4 fruit fly cellular contexts compared by ENCODE assay signal in genomic region chr3R:18090014-18090853, dm6.
TF ChIP-seq lines count a peak whose summit lies in the region.

Gene sr, plus strand, starts transcription at chr3R:18090803.

- no peak for TF ChIP-seq CTCF in whole organism, embryonic (GFP tag; optimal IDR thresholded peaks at IDR 0.05; lab: Kevin White, UChicago)

TF ChIP-seq in whole organism, adult, 20 proteins besides CTCF, POLR2A, EP300 and RAD21:
- TF ChIP-seq CG14711 (tag; optimal IDR thresholded peaks at IDR 0.05; lab: Kevin White, UChicago) (no peak), toe (GFP tag; optimal IDR thresholded peaks at IDR 0.05; lab: Kevin White, UChicago) (peak; percentile 25), kay (GFP tag; lab: Kevin White, UChicago; ENCODE audit: borderline replicate concordance) (peak; percentile 16)
TF ChIP-seq in whole organism, adult: peak in this region for 2.

TF ChIP-seq in whole organism, embryonic, 481 proteins besides CTCF, POLR2A, EP300 and RAD21 (continues in another document):
- TF ChIP-seq CoRest (tag; optimal IDR thresholded peaks at IDR 0.05; lab: Kevin White, UChicago) (peak; percentile 29), Elba2 (GFP tag; optimal IDR thresholded peaks at IDR 0.05; lab: Kevin White, UChicago) (no peak), CG2678 (tag; optimal IDR thresholded peaks at IDR 0.05; lab: Kevin White, UChicago) (peak; percentile 56), Doc3 (GFP tag; IDR thresholded peaks at IDR 0.05; lab: Robert Waterston, UW; ENCODE audit: partially characterized antibody) (no peak), Dref (GFP tag; IDR thresholded peaks at IDR 0.05; lab: Robert Waterston, UW) (no peak), Sin3A (optimal IDR thresholded peaks at IDR 0.05; lab: Kevin White, UChicago) (no peak), CG12219 (GFP tag; optimal IDR thresholded peaks at IDR 0.05; lab: Kevin White, UChicago) (no peak), Dek (tag; optimal IDR thresholded peaks at IDR 0.05; lab: Kevin White, UChicago) (no peak), cg (GFP tag; optimal IDR thresholded peaks at IDR 0.05; lab: Kevin White, UChicago) (peak; percentile 5), org-1 (GFP tag; optimal IDR thresholded peaks at IDR 0.05; lab: Kevin White, UChicago) (no peak), HmgD (GFP tag; optimal IDR thresholded peaks at IDR 0.05; lab: Kevin White, UChicago) (no peak), sens-2 (GFP tag; IDR thresholded peaks at IDR 0.05; lab: Robert Waterston, UW) (no peak), cwo (GFP tag; optimal IDR thresholded peaks at IDR 0.05; lab: Kevin White, UChicago) (no peak), CG11504 (tag; optimal IDR thresholded peaks at IDR 0.05; lab: Kevin White, UChicago) (peak; percentile 37), maf-S (GFP tag; optimal IDR thresholded peaks at IDR 0.05; lab: Kevin White, UChicago) (no peak), trem (tag; optimal IDR thresholded peaks at IDR 0.05; lab: Kevin White, UChicago) (no peak), Atf6 (GFP tag; IDR thresholded peaks at IDR 0.05; lab: Robert Waterston, UW) (no peak), BtbVII (GFP tag; optimal IDR thresholded peaks at IDR 0.05; lab: Kevin White, UChicago) (peak; percentile 10), CG4820 (GFP tag; optimal IDR thresholded peaks at IDR 0.05; lab: Kevin White, UChicago) (no peak), CG9797 (GFP tag; optimal IDR thresholded peaks at IDR 0.05; lab: Kevin White, UChicago) (no peak), eve (GFP tag; optimal IDR thresholded peaks at IDR 0.05; lab: Kevin White, UChicago) (no peak), H15 (GFP tag; IDR thresholded peaks at IDR 0.05; lab: Robert Waterston, UW) (no peak), row (GFP tag; IDR thresholded peaks at IDR 0.05; lab: Robert Waterston, UW) (peak; percentile 44; the same call in 2 of the 3 replicates), slou (GFP tag; optimal IDR thresholded peaks at IDR 0.05; lab: Kevin White, UChicago) (no peak), CG17829 (tag; optimal IDR thresholded peaks at IDR 0.05; lab: Kevin White, UChicago) (no peak), tap (tag; optimal IDR thresholded peaks at IDR 0.05; lab: Kevin White, UChicago) (no peak), CG6854 (GFP tag; optimal IDR thresholded peaks at IDR 0.05; lab: Kevin White, UChicago) (no peak), Sry-β (GFP tag; optimal IDR thresholded peaks at IDR 0.05; lab: Kevin White, UChicago) (no peak), Sox100B (GFP tag; optimal IDR thresholded peaks at IDR 0.05; lab: Kevin White, UChicago) (no peak), Nf-YB (GFP tag; optimal IDR thresholded peaks at IDR 0.05; lab: Kevin White, UChicago) (no peak), CG7786 (GFP tag; optimal IDR thresholded peaks at IDR 0.05; lab: Kevin White, UChicago) (no peak)

TF ChIP-seq in whole organism, prepupa, 60 proteins besides CTCF, POLR2A, EP300 and RAD21 (continues in another document):
- no peak for TF ChIP-seq vri (GFP tag; optimal IDR thresholded peaks at IDR 0.05; lab: Kevin White, UChicago)
- TF ChIP-seq net (GFP tag; optimal IDR thresholded peaks at IDR 0.05; lab: Kevin White, UChicago) = no peak
- TF ChIP-seq esn (GFP tag; optimal IDR thresholded peaks at IDR 0.05; lab: Kevin White, UChicago) = no peak
- TF ChIP-seq CG11902 (GFP tag; optimal IDR thresholded peaks at IDR 0.05; lab: Kevin White, UChicago) = no peak
- no peak for TF ChIP-seq Eip93F (GFP tag; optimal IDR thresholded peaks at IDR 0.05; lab: Kevin White, UChicago)
- TF ChIP-seq OdsH (GFP tag; optimal IDR thresholded peaks at IDR 0.05; lab: Kevin White, UChicago) = peak; percentile 16
- TF ChIP-seq CG6808 (GFP tag; optimal IDR thresholded peaks at IDR 0.05; lab: Kevin White, UChicago) = no peak
- no peak for TF ChIP-seq CG16779 (tag; optimal IDR thresholded peaks at IDR 0.05; lab: Kevin White, UChicago)
- no peak for TF ChIP-seq dac (GFP tag; optimal IDR thresholded peaks at IDR 0.05; lab: Kevin White, UChicago)
- TF ChIP-seq cyc (GFP tag; optimal IDR thresholded peaks at IDR 0.05; lab: Kevin White, UChicago) = no peak
- TF ChIP-seq CG6792 (GFP tag; optimal IDR thresholded peaks at IDR 0.05; lab: Kevin White, UChicago) = no peak
- TF ChIP-seq Gug (GFP tag; IDR thresholded peaks at IDR 0.05; lab: Robert Waterston, UW) = no peak
- no peak for TF ChIP-seq Lpt (GFP tag; optimal IDR thresholded peaks at IDR 0.05; lab: Kevin White, UChicago)
- no peak for TF ChIP-seq CG8319 (GFP tag; optimal IDR thresholded peaks at IDR 0.05; lab: Kevin White, UChicago)
- no peak for TF ChIP-seq CG11762 (GFP tag; optimal IDR thresholded peaks at IDR 0.05; lab: Kevin White, UChicago; ENCODE audit: insufficient read depth)
- no peak for TF ChIP-seq fd59A (GFP tag; optimal IDR thresholded peaks at IDR 0.05; lab: Kevin White, UChicago)
- no peak for TF ChIP-seq CG10669 (GFP tag; optimal IDR thresholded peaks at IDR 0.05; lab: Kevin White, UChicago)
- no peak for TF ChIP-seq fd85E (GFP tag; optimal IDR thresholded peaks at IDR 0.05; lab: Kevin White, UChicago)
- no peak for TF ChIP-seq Hr39 (GFP tag; optimal IDR thresholded peaks at IDR 0.05; lab: Kevin White, UChicago)
- no peak for TF ChIP-seq Hr38 (GFP tag; optimal IDR thresholded peaks at IDR 0.05; lab: Kevin White, UChicago)
- no peak for TF ChIP-seq CG6854 (GFP tag; optimal IDR thresholded peaks at IDR 0.05; lab: Kevin White, UChicago)
- TF ChIP-seq CG10631 (GFP tag; optimal IDR thresholded peaks at IDR 0.05; lab: Kevin White, UChicago) = no peak
- no peak for TF ChIP-seq Ets21C (GFP tag; optimal IDR thresholded peaks at IDR 0.05; lab: Kevin White, UChicago)
- TF ChIP-seq lz (GFP tag; optimal IDR thresholded peaks at IDR 0.05; lab: Kevin White, UChicago) = no peak
- TF ChIP-seq CG31627 (GFP tag; optimal IDR thresholded peaks at IDR 0.05; lab: Kevin White, UChicago) = no peak
- no peak for TF ChIP-seq Sox14 (GFP tag; optimal IDR thresholded peaks at IDR 0.05; lab: Kevin White, UChicago)
- TF ChIP-seq Eip75B (GFP tag; optimal IDR thresholded peaks at IDR 0.05; lab: Kevin White, UChicago) = no peak
- TF ChIP-seq Sox102F (GFP tag; optimal IDR thresholded peaks at IDR 0.05; lab: Kevin White, UChicago) = no peak
- peak; percentile 48; the same call in 2 of the 3 replicates for TF ChIP-seq CG8119 (GFP tag; IDR thresholded peaks at IDR 0.05; lab: Robert Waterston, UW)
- no peak for TF ChIP-seq achi (GFP tag; optimal IDR thresholded peaks at IDR 0.05; lab: Kevin White, UChicago)
- TF ChIP-seq Ets96B (tag; optimal IDR thresholded peaks at IDR 0.05; lab: Kevin White, UChicago) = no peak
- no peak for TF ChIP-seq Smox (GFP tag; optimal IDR thresholded peaks at IDR 0.05; lab: Kevin White, UChicago)
- peak; percentile 74 for TF ChIP-seq Eip78C (GFP tag; lab: Kevin White, UChicago)

TF ChIP-seq in whole organism, pupa, 21 proteins besides CTCF, POLR2A, EP300 and RAD21:
- TF ChIP-seq gl (tag; optimal IDR thresholded peaks at IDR 0.05; lab: Kevin White, UChicago) (no peak), CG14655 (GFP tag; optimal IDR thresholded peaks at IDR 0.05; lab: Kevin White, UChicago) (peak; percentile 55), Snoo (tag; optimal IDR thresholded peaks at IDR 0.05; lab: Kevin White, UChicago) (no peak), Pif1A (GFP tag; optimal IDR thresholded peaks at IDR 0.05; lab: Kevin White, UChicago) (no peak), CG8301 (tag; optimal IDR thresholded peaks at IDR 0.05; lab: Kevin White, UChicago) (peak; percentile 44), CG17806 (tag; optimal IDR thresholded peaks at IDR 0.05; lab: Kevin White, UChicago) (no peak), fd96Ca (GFP tag; IDR thresholded peaks at IDR 0.05; lab: Robert Waterston, UW) (0 out of 3 replicates have a peak, but pooled peaks have one; percentile 36), Ets98B (GFP tag; IDR thresholded peaks at IDR 0.05; lab: Robert Waterston, UW) (peak; percentile 15; the same call in 1 of the 2 replicates), EcR (GFP tag; optimal IDR thresholded peaks at IDR 0.05; lab: Kevin White, UChicago) (no peak), rn (GFP tag; IDR thresholded peaks at IDR 0.05; lab: Robert Waterston, UW) (no peak), CG32121 (GFP tag; IDR thresholded peaks at IDR 0.05; lab: Robert Waterston, UW) (peak; percentile 73), CG4496 (GFP tag; IDR thresholded peaks at IDR 0.05; lab: Robert Waterston, UW) (peak; percentile 56; the same call in 2 of the 3 replicates)
